Fruit fly (Drosophila melanogaster) whole organism, prepupa: ENCODE data around the gene CG43773.

Source experiments
- CG11762 ChIP-seq: fragments of 200-800 bp; sonication (Bioruptor generic); optimal IDR thresholded peaks from 3 replicates; lab custom pipeline; 2016; ENCODE audit warnings: missing biosample characterization, missing genetic modification characterization; ENCODE audit not compliant: insufficient read depth
- CG11902 ChIP-seq: fragments of 200-800 bp; sonication (Bioruptor generic); optimal IDR thresholded peaks from 3 replicates; lab custom pipeline; 2016; ENCODE audit warnings: missing biosample characterization, missing genetic modification characterization
- CG1621 ChIP-seq: fragments of 200-800 bp; sonication (Bioruptor generic); optimal IDR thresholded peaks from 3 replicates; lab custom pipeline; 2018; ENCODE audit warnings: missing biosample characterization, mild to moderate bottlenecking, missing genetic modification characterization
- CG3032 ChIP-seq: fragments of 200-800 bp; optimal IDR thresholded peaks from 2 replicates; lab custom pipeline; 2019; ENCODE audit warnings: missing biosample characterization, mild to moderate bottlenecking, missing genetic modification characterization, moderate library complexity
- CG6163 ChIP-seq: fragments of 200-800 bp; sonication (Bioruptor generic); IDR thresholded peaks from 3 replicates; pipeline ENCODE4 v1.3.6; 2022; ENCODE audit warnings: missing biosample characterization, missing genetic modification characterization
- CG6276 ChIP-seq: fragments of 200-800 bp; sonication (Bioruptor generic); optimal IDR thresholded peaks from 2 replicates; lab custom pipeline; 2017; ENCODE audit warnings: missing biosample characterization, mild to moderate bottlenecking, missing genetic modification characterization
- CG6808 ChIP-seq: fragments of 200-800 bp; sonication (Bioruptor generic); optimal IDR thresholded peaks from 3 replicates; lab custom pipeline; 2017; ENCODE audit warnings: missing biosample characterization, missing genetic modification characterization, mild to moderate bottlenecking, moderate library complexity, missing genetic modification reagents
- CG6854 ChIP-seq: fragments of 200-800 bp; sonication (Bioruptor generic); optimal IDR thresholded peaks from 2 replicates; lab custom pipeline; 2017; ENCODE audit warnings: missing biosample characterization, mild to moderate bottlenecking, missing genetic modification characterization
- CG8319 ChIP-seq: fragments of 200-800 bp; sonication (Bioruptor generic); optimal IDR thresholded peaks from 3 replicates; lab custom pipeline; 2016; ENCODE audit warnings: missing biosample characterization, missing genetic modification characterization
- CG8632 ChIP-seq: fragments of 200-800 bp; sonication (Bioruptor generic); optimal IDR thresholded peaks from 3 replicates; lab custom pipeline; 2016; ENCODE audit warnings: missing biosample characterization, missing genetic modification characterization
- Eip75B ChIP-seq: fragments of 200-800 bp; sonication (Bioruptor generic); optimal IDR thresholded peaks from 3 replicates; lab custom pipeline; 2016; ENCODE audit warnings: missing biosample characterization, missing genetic modification characterization
- Eip78C ChIP-seq: fragments of 200-800 bp; sonication (Bioruptor generic); peaks from one replicate; lab custom pipeline; 2016; ENCODE audit warnings: missing biosample characterization, missing genetic modification characterization
- Eip93F ChIP-seq: fragments of 200-800 bp; sonication (Bioruptor generic); optimal IDR thresholded peaks from 2 replicates; lab custom pipeline; 2016; ENCODE audit warnings: missing biosample characterization, mild to moderate bottlenecking, missing genetic modification characterization
- Ets21C ChIP-seq: fragments of 200-800 bp; sonication (Bioruptor generic); optimal IDR thresholded peaks from 3 replicates; lab custom pipeline; 2016; ENCODE audit warnings: missing biosample characterization, missing genetic modification characterization
- Ets96B ChIP-seq: fragments of 200-800 bp; optimal IDR thresholded peaks from 2 replicates; lab custom pipeline; 2019; ENCODE audit warnings: missing biosample characterization, mild to moderate bottlenecking, missing genetic modification characterization, moderate library complexity
- Hr38 ChIP-seq: sonication (Bioruptor generic); optimal IDR thresholded peaks from 2 replicates; lab custom pipeline; 2016; ENCODE audit warnings: missing biosample characterization, missing genetic modification characterization
- Hr39 ChIP-seq: fragments of 200-800 bp; sonication (Bioruptor generic); optimal IDR thresholded peaks from 2 replicates; lab custom pipeline; 2016; ENCODE audit warnings: missing biosample characterization, missing genetic modification characterization
- Hr4 ChIP-seq: fragments of 200-800 bp; sonication (Bioruptor generic); optimal IDR thresholded peaks from 3 replicates; lab custom pipeline; 2016; ENCODE audit warnings: missing biosample characterization, missing genetic modification characterization
- Lpt ChIP-seq: fragments of 200-800 bp; sonication (Bioruptor generic); optimal IDR thresholded peaks from 3 replicates; lab custom pipeline; 2016; ENCODE audit warnings: missing biosample characterization, missing genetic modification characterization
- OdsH ChIP-seq: fragments of 200-800 bp; sonication (Bioruptor generic); optimal IDR thresholded peaks from 3 replicates; lab custom pipeline; 2016; ENCODE audit warnings: missing biosample characterization, missing genetic modification characterization
- Smox ChIP-seq: fragments of 200-800 bp; sonication (Bioruptor generic); optimal IDR thresholded peaks from 3 replicates; lab custom pipeline; 2016; ENCODE audit warnings: missing biosample characterization, missing genetic modification characterization
- Sox102F ChIP-seq: fragments of 200-800 bp; sonication (Bioruptor generic); optimal IDR thresholded peaks from 2 replicates; lab custom pipeline; 2016; ENCODE audit warnings: missing biosample characterization, mild to moderate bottlenecking, missing genetic modification characterization
- Sox14 ChIP-seq: fragments of 200-800 bp; sonication (Bioruptor generic); optimal IDR thresholded peaks from 3 replicates; lab custom pipeline; 2016; ENCODE audit warnings: missing biosample characterization, missing genetic modification characterization
- achi ChIP-seq: fragments of 200-800 bp; sonication (Bioruptor generic); optimal IDR thresholded peaks from 3 replicates; lab custom pipeline; 2016; ENCODE audit warnings: missing biosample characterization, missing genetic modification characterization
- acj6 ChIP-seq: fragments of 200-800 bp; sonication (Bioruptor generic); optimal IDR thresholded peaks from 3 replicates; lab custom pipeline; 2016; ENCODE audit warnings: missing biosample characterization, missing genetic modification characterization
- eg ChIP-seq: fragments of 200-800 bp; sonication (Bioruptor generic); IDR thresholded peaks from 3 replicates; pipeline ENCODE4 v1.3.6; 2022; ENCODE audit warnings: missing biosample characterization, missing genetic modification characterization
- fd59A ChIP-seq: fragments of 200-800 bp; sonication (Bioruptor generic); optimal IDR thresholded peaks from 2 replicates; lab custom pipeline; 2017; ENCODE audit warnings: missing biosample characterization, mild to moderate bottlenecking, missing genetic modification characterization, missing genetic modification reagents
- fd85E ChIP-seq: fragments of 200-800 bp; sonication (Bioruptor generic); optimal IDR thresholded peaks from 3 replicates; lab custom pipeline; 2016; ENCODE audit warnings: missing biosample characterization, missing genetic modification characterization
- fkh ChIP-seq: fragments of 200-800 bp; sonication (Bioruptor generic); optimal IDR thresholded peaks from 3 replicates; lab custom pipeline; 2017; ENCODE audit warnings: missing biosample characterization, mild to moderate bottlenecking, missing genetic modification characterization, moderate library complexity
- net ChIP-seq: fragments of 200-800 bp; sonication (Bioruptor generic); optimal IDR thresholded peaks from 3 replicates; lab custom pipeline; 2016; ENCODE audit warnings: missing biosample characterization, missing genetic modification characterization
- salr ChIP-seq, 2 experiments: fragments of 200-800 bp; sonication (Bioruptor generic); optimal IDR thresholded peaks; 3 replicates each; lab custom pipeline; 2016 to 2018; ENCODE audit warnings: missing biosample characterization in 2 of 2, missing genetic modification characterization in 2 of 2, mild to moderate bottlenecking in 1 of 2
- spab ChIP-seq: fragments of 200-800 bp; sonication (Bioruptor generic); optimal IDR thresholded peaks from 2 replicates; lab custom pipeline; 2017; ENCODE audit warnings: missing biosample characterization, mild to moderate bottlenecking, missing genetic modification characterization, missing genetic modification reagents
- ss ChIP-seq, 2 experiments: fragments of 200-800 bp; sonication (Bioruptor generic); optimal IDR thresholded peaks; 2 replicates in 1 of 2; 3 replicates in 1 of 2; lab custom pipeline; 2017 to 2018; ENCODE audit warnings: mild to moderate bottlenecking in 2 of 2, missing biosample characterization in 2 of 2, missing genetic modification characterization in 2 of 2, moderate library complexity in 1 of 2
- svp ChIP-seq: fragments of 200-800 bp; sonication (Bioruptor generic); peaks from one replicate; lab custom pipeline; 2016; ENCODE audit warnings: missing biosample characterization, missing genetic modification characterization

Gene CG43773

dm6 chr2L:4030236-4030943 is 22.9 kb downstream of the CG43773 start (continued):
- no peak for TF ChIP-seq Eip93F (GFP tag; lab: Kevin White, UChicago)
- no peak for TF ChIP-seq Smox (GFP tag; lab: Kevin White, UChicago)
- TF ChIP-seq Hr39 (GFP tag; lab: Kevin White, UChicago) = peak; percentile 61
- TF ChIP-seq CG8319 (GFP tag; lab: Kevin White, UChicago) = peak; percentile 14
- peak; percentile 72 for TF ChIP-seq Ets96B (tag; lab: Kevin White, UChicago)
- TF ChIP-seq CG11902 (GFP tag; lab: Kevin White, UChicago) = no peak
- TF ChIP-seq salr (GFP tag; optimal IDR thresholded peaks at IDR 0.05; lab: Kevin White, UChicago) = peak; percentile 40 to 88
- peak; percentile 95 for TF ChIP-seq CG6276 (GFP tag; lab: Kevin White, UChicago)
- TF ChIP-seq CG11762 (GFP tag; lab: Kevin White, UChicago) = peak; percentile 74

DNA sequence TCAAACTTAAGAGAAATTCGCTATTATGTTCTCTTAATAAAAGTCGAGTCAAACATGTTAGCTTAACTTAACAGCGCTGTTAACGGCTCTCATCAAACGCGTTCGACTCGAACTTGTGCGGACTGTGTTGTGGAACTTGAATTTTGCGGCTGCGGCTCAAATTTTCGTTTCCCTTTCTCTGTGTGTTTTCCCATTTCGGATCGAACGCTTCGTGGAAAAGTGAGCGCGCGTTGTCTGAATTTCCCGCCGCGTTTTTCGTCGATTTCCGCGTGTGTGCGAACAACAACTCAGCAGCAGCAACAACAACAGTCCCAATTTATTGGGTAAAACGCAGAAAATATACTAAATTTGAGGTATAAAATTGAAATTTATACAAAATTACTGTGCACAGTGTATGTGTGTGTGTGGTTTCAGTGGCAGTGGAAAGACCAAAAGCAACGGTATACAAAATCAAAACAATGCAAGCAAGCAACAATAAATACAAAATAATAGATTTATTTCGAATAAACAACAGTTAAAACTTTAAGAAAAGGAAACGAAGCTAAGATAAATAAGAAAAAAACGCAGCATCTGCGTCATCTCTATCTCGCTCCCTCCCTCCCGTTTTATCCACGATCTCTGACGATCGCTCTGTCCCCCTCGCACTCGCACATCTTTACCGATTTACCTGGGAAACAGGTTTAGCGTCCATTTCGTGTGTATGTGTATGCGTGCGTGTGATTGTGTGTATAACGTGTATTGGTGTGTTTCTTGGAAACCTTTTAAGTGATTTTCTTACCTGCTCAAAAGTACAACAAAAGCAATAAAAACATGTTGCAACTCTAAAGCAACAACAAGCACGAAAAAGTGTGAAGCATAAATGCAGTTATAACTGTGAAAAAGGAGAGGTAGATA is 24.0 kb downstream of the CG43773 start, which contains the start of gene ed:
TSS of gene ed (plus strand) at position 175 of the 894 bp plus-strand sequence.
- TF ChIP-seq acj6 (GFP tag; lab: Kevin White, UChicago) (no peak), fd85E (no peak), eg (GFP tag; lab: Robert Waterston, UW) (peak; percentile 12; the same call in 1 of the 3 replicates), net (no peak), CG8319 (GFP tag; lab: Kevin White, UChicago) (no peak), Ets96B (tag; lab: Kevin White, UChicago) (no peak), Ets21C (no peak), salr (GFP tag; optimal IDR thresholded peaks at IDR 0.05; lab: Kevin White, UChicago) (no peak), Sox14 (peak; percentile 27), fkh (GFP tag; lab: Kevin White, UChicago) (peak; percentile 78), CG6163 (GFP tag; lab: Robert Waterston, UW) (peak; percentile 58; the same call in 2 of the 3 replicates), CG6854 (no peak), Eip75B (peak; percentile 37), Eip78C (GFP tag; lab: Kevin White, UChicago) (peak; percentile 20), CG3032 (no peak), CG8632 (GFP tag; lab: Kevin White, UChicago) (no peak), svp (GFP tag; lab: Kevin White, UChicago) (peak; percentile 70), OdsH (GFP tag; lab: Kevin White, UChicago) (no peak), CG1621 (tag; lab: Kevin White, UChicago) (no peak), ss (GFP tag; optimal IDR thresholded peaks at IDR 0.05; lab: Kevin White, UChicago) (no peak), fd59A (GFP tag; lab: Kevin White, UChicago) (no peak), Hr38 (GFP tag; lab: Kevin White, UChicago) (no peak), CG6808 (GFP tag; lab: Kevin White, UChicago) (peak; percentile 16), CG6276 (GFP tag; lab: Kevin White, UChicago) (no peak), Lpt (no peak), Hr39 (GFP tag; lab: Kevin White, UChicago) (no peak)

- TF ChIP-seq CG8319 (GFP tag; lab: Kevin White, UChicago) (no peak), OdsH (GFP tag; lab: Kevin White, UChicago) (no peak), Hr38 (GFP tag; lab: Kevin White, UChicago) (no peak), CG6854 (no peak), CG6276 (GFP tag; lab: Kevin White, UChicago) (no peak), Hr39 (GFP tag; lab: Kevin White, UChicago) (no peak), Eip93F (GFP tag; lab: Kevin White, UChicago) (no peak), Smox (GFP tag; lab: Kevin White, UChicago) (no peak), spab (GFP tag; lab: Kevin White, UChicago) (no peak), Hr4 (GFP tag; lab: Kevin White, UChicago) (no peak), achi (GFP tag; lab: Kevin White, UChicago) (no peak), CG11902 (GFP tag; lab: Kevin White, UChicago) (no peak), Sox102F (GFP tag; lab: Kevin White, UChicago) (no peak), Eip75B (no peak), Ets96B (tag; lab: Kevin White, UChicago) (no peak)
Observed at dm6 chr2L:4034300-4034699, 26.8 kb downstream of the CG43773 start.
